Fruit fly (Drosophila melanogaster) whole organism: ENCODE results near the gene CG17187.
A peak's percentile ranks its signal among the peaks of the same experiment; 100 is the strongest.

Experiments
- CG8478 ChIP-seq: fragments of >200 bp; optimal IDR thresholded peaks from 2 replicates; lab custom pipeline; 2018; ENCODE audit warnings: inconsistent platforms
- Dll ChIP-seq: fragments of >200 bp; optimal IDR thresholded peaks from 2 replicates; lab custom pipeline; 2017
- EcR ChIP-seq, 2 experiments: fragments of >200 bp; optimal IDR thresholded peaks; 2 replicates each; lab custom pipeline; 2017; ENCODE audit warnings: missing biosample characterization in 2 of 2, missing genetic modification characterization in 2 of 2, missing genetic modification reagents in 2 of 2
- pan ChIP-seq: fragments of >200 bp; optimal IDR thresholded peaks from 2 replicates; lab custom pipeline; 2017
- psq ChIP-seq: fragments of >200 bp; optimal IDR thresholded peaks from 2 replicates; lab custom pipeline; 2017
- usp ChIP-seq: fragments of >200 bp; optimal IDR thresholded peaks from 2 replicates; lab custom pipeline; 2017; ENCODE audit warnings: missing biosample characterization, missing genetic modification characterization, mixed read lengths

CG17187 gene

DNA sequence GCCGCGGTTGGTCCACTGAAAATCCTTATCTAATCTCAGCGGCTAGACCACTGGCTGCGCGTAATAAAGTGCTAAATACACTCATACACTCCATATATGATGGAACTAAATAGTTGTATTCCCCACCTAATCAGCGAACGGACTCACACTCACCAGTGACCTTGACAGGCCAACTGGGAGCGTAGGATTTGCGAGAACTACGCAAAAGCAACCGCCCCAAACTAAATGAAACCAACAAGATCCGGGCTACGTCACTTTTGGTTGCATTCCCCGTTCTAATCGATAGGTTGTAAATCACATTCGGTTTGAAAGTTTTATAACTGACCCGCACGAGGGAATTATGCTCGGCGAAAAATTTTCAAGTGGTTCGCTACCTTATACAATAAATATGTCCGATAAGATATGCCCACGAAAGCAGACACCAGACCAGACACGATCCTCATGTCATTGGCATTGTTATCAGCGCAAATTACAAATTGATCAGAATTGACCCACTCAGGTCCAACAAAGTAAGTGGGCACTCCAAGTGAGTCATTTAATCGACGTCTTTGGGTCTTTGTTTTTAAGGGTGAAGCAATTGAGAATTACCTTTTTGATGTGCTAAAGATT, 32.3 kb downstream of the CG17187 start:
- TF ChIP-seq Dll (lab: Kevin White, UChicago) (no peak), EcR (GFP tag; optimal IDR thresholded peaks at IDR 0.05; lab: Kevin White, UChicago) (no peak), pan (lab: Kevin White, UChicago) (no peak), CG8478 (lab: Kevin White, UChicago) (no peak), usp (GFP tag; lab: Kevin White, UChicago) (no peak), psq (lab: Kevin White, UChicago) (no peak)

DNA sequence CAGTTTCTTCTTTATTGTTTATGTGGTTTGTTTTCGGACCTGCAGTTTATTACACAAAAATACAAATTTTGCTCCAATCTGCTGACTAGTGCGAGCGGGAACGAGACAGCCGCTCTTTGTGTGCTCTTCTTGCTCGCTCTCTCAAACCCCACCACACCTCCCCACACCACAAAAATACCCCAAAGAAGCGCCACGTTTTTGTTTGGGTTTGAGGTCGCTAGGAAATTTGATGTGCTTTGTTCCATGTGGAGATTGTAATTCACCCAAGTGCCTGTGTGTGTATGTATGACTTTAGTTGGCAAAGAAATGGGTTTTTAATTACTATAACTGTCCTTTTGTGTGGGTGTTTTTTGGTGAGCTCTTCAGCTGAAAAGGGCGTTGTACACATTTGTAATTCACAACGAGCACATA, 33.6 kb downstream of the CG17187 start:
- TF ChIP-seq usp (GFP tag; lab: Kevin White, UChicago) (no peak), psq (lab: Kevin White, UChicago) (no peak), CG8478 (lab: Kevin White, UChicago) (no peak), pan (lab: Kevin White, UChicago) (no peak), EcR (GFP tag; optimal IDR thresholded peaks at IDR 0.05; lab: Kevin White, UChicago) (peak in 1 of 2 experiments; percentile 1), Dll (lab: Kevin White, UChicago) (no peak)

DNA sequence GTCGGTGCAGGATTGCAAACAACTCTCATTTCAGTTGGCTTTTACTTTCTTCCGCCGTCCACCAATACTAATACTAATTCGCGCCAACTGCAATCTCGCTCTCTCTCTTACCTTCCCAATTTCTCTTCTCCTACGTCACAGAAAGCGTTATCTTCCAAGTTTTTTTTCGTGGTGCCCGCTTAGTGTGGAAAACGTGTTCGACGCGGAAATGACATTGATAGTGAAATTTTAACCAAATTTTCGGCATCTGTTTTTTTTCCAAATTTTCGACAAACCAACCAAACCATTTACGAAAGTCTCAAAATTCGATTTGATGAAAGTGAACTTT, 34.3 kb downstream of the CG17187 start, which contains the start of gene cu:
cu (plus strand) TSS at position 204 of the 328 bp plus-strand sequence.
- TF ChIP-seq usp (GFP tag; lab: Kevin White, UChicago) (no peak), psq (lab: Kevin White, UChicago) (no peak), pan (lab: Kevin White, UChicago) (no peak), CG8478 (lab: Kevin White, UChicago) (no peak), Dll (lab: Kevin White, UChicago) (no peak), EcR (GFP tag; optimal IDR thresholded peaks at IDR 0.05; lab: Kevin White, UChicago) (no peak)

DNA sequence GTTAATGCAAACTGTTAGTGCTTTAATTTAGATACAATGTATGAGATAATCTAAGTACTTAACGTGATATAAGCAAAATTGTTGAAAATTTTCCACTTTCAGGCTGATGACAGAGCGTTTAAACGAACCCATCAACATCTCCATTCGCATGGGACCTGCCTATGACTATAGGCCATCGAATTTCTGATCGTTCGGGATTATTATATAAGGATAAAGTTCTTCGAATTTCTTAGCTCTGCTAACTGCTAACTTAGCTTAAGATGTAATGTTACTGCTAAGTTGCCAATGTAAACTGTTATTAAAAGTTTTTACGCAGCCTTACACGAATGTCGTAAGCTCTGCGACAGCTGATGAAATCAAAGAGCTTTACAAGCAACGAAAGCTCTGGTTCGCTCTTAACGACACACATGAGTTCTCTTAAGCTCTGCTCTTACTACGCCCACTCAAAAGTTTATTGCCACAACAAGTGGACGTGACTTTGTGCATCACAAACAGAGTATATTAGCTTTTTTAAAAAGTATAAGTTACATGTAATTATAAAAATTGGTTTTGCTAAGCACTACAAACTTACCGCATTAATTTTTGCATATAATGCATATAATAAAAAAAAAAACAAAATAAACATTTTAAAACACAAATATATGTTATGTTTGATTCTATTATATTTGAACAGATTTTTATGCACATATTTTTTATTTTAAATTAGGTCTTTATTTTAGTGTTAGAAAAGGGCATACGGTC, 34.9 kb downstream of the CG17187 start:
- TF ChIP-seq pan (lab: Kevin White, UChicago): no peak
- no peak for TF ChIP-seq CG8478 (lab: Kevin White, UChicago)
- no peak for TF ChIP-seq usp (GFP tag; lab: Kevin White, UChicago)
- TF ChIP-seq EcR (GFP tag; optimal IDR thresholded peaks at IDR 0.05; lab: Kevin White, UChicago): no peak
- no peak for TF ChIP-seq psq (lab: Kevin White, UChicago)
- TF ChIP-seq Dll (lab: Kevin White, UChicago): no peak

DNA sequence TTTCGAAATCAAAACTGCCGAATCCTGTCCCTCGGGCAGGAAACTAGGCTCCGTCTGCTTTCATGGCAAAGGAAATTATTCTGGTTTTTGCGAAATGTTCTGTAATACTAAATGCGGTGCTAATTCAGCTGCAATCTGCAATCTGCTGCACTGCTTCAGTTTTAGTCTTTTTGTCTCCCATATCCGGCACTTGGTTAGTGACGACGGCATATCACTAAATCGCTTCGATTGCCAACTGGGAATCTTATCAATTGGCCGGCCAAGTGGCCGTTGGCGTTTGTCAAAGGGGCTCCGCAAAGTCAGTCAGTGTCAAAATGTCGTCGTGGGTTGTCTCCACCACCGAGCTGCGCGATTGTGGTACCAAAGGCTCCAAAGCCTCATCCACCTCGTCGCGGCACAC, 35.9 kb downstream of the CG17187 start, which contains the start of gene CG18577:
CG18577 (plus strand) TSS at position 301 of the 400 bp plus-strand sequence.
- TF ChIP-seq CG8478 (lab: Kevin White, UChicago): no peak
- TF ChIP-seq Dll (lab: Kevin White, UChicago): no peak
- no peak for TF ChIP-seq pan (lab: Kevin White, UChicago)
- TF ChIP-seq psq (lab: Kevin White, UChicago): no peak
- no peak for TF ChIP-seq usp (GFP tag; lab: Kevin White, UChicago)
- no peak for TF ChIP-seq EcR (GFP tag; optimal IDR thresholded peaks at IDR 0.05; lab: Kevin White, UChicago)
